Fruit fly (Drosophila melanogaster) whole organism, embryonic: ENCODE data around the gene CG31898.

Experiments
- Asciz ChIP-seq: fragments of 200-800 bp; sonication (Bioruptor generic); optimal IDR thresholded peaks from 2 replicates; lab custom pipeline; 2017; ENCODE audit warnings: missing biosample characterization, mild to moderate bottlenecking, missing genetic modification characterization, missing genetic modification reagents
- CG10209 ChIP-seq: fragments of 200-800 bp; sonication (Bioruptor generic); optimal IDR thresholded peaks from 3 replicates; lab custom pipeline; 2017; ENCODE audit warnings: missing biosample characterization, mild to moderate bottlenecking, missing genetic modification characterization, missing genetic modification reagents
- CG1647 ChIP-seq: fragments of 200-800 bp; sonication (Bioruptor generic); optimal IDR thresholded peaks from 3 replicates; lab custom pipeline; 2016; ENCODE audit warnings: missing biosample characterization, missing genetic modification characterization
- CG17359 ChIP-seq: fragments of 200-800 bp; sonication (Bioruptor generic); optimal IDR thresholded peaks from 3 replicates; lab custom pipeline; 2018; ENCODE audit warnings: missing biosample characterization, mild to moderate bottlenecking, missing genetic modification characterization, moderate library complexity
- CG1832 ChIP-seq: fragments of 200-800 bp; sonication (Bioruptor generic); optimal IDR thresholded peaks from 2 replicates; lab custom pipeline; 2017; ENCODE audit warnings: missing biosample characterization, mild to moderate bottlenecking, missing genetic modification characterization, inconsistent platforms
- CG18764 ChIP-seq: fragments of 200-800 bp; sonication (Bioruptor generic); optimal IDR thresholded peaks from 3 replicates; lab custom pipeline; 2016; ENCODE audit warnings: missing biosample characterization, missing genetic modification characterization
- CG31365 ChIP-seq: fragments of 200-800 bp; sonication (Bioruptor generic); optimal IDR thresholded peaks from 2 replicates; lab custom pipeline; 2018; ENCODE audit warnings: missing biosample characterization, mild to moderate bottlenecking, missing genetic modification characterization
- CG31441 ChIP-seq: fragments of 200-800 bp; sonication (Bioruptor generic); IDR thresholded peaks from 2 replicates; pipeline ENCODE4 v1.3.6; 2022; ENCODE audit warnings: missing biosample characterization, missing genetic modification characterization
- CG3281 ChIP-seq: fragments of 200-800 bp; sonication (Bioruptor generic); optimal IDR thresholded peaks from 3 replicates; lab custom pipeline; 2017; ENCODE audit warnings: missing biosample characterization, mild to moderate bottlenecking, missing genetic modification characterization
- CG43689 ChIP-seq: fragments of 200-800 bp; sonication (Bioruptor generic); IDR thresholded peaks from 2 replicates; pipeline ENCODE4 v1.3.6; 2022; ENCODE audit warnings: missing biosample characterization, missing genetic modification characterization
- CG7357 ChIP-seq: fragments of 200-800 bp; sonication (Bioruptor generic); IDR thresholded peaks from 3 replicates; pipeline ENCODE4 v1.3.6; 2022; ENCODE audit warnings: missing biosample characterization, missing genetic modification characterization
- CoRest ChIP-seq: fragments of 200-800 bp; sonication (Bioruptor generic); optimal IDR thresholded peaks from 3 replicates; lab custom pipeline; 2018; ENCODE audit warnings: missing biosample characterization, mild to moderate bottlenecking, missing genetic modification characterization, moderate library complexity
- D ChIP-seq, 2 experiments: fragments of 200-800 bp in 1 of 2; fragments of >200 bp in 1 of 2; sonication (Bioruptor generic) in 1 of 2; optimal IDR thresholded peaks; 2 replicates in 1 of 2; 3 replicates in 1 of 2; lab custom pipeline; 2017; ENCODE audit warnings: mild to moderate bottlenecking in 1 of 2, missing biosample characterization in 1 of 2, missing genetic modification characterization in 1 of 2, missing genetic modification reagents in 1 of 2
- Doc2 ChIP-seq: fragments of 200-800 bp; sonication (Bioruptor generic); IDR thresholded peaks from 2 replicates; pipeline ENCODE4 v1.3.6; 2022; ENCODE audit warnings: missing biosample characterization, missing genetic modification characterization
- Doc3 ChIP-seq: fragments of 200-800 bp; sonication (Bioruptor generic); IDR thresholded peaks from 3 replicates; pipeline ENCODE4 v1.3.6; 2022; ENCODE audit warnings: missing biosample characterization, missing genetic modification characterization; ENCODE audit not compliant: partially characterized antibody
- Fer2 ChIP-seq: fragments of 200-800 bp; sonication (Bioruptor generic); optimal IDR thresholded peaks from 2 replicates; lab custom pipeline; 2018; ENCODE audit warnings: missing biosample characterization, mild to moderate bottlenecking, missing genetic modification characterization, moderate library complexity
- HLH4C ChIP-seq: fragments of 200-800 bp; sonication (Bioruptor generic); IDR thresholded peaks from 3 replicates; pipeline ENCODE4 v1.3.6; 2022; ENCODE audit warnings: missing biosample characterization, missing genetic modification characterization; ENCODE audit not compliant: partially characterized antibody
- Hr51 ChIP-seq, 2 experiments: fragments of 200-800 bp; sonication (Bioruptor generic); optimal IDR thresholded peaks; 2 replicates in 1 of 2; 3 replicates in 1 of 2; lab custom pipeline; 2016 to 2018; ENCODE audit warnings: missing biosample characterization in 2 of 2, missing genetic modification characterization in 2 of 2, mild to moderate bottlenecking in 1 of 2, moderate library complexity in 1 of 2
- Ravus ChIP-seq: fragments of 200-800 bp; sonication (Bioruptor generic); IDR thresholded peaks from 2 replicates; pipeline ENCODE4 v1.3.6; 2022; ENCODE audit warnings: missing biosample characterization, missing genetic modification characterization
- Six4 ChIP-seq: fragments of 200-800 bp; sonication (Bioruptor generic); optimal IDR thresholded peaks from 2 replicates; lab custom pipeline; 2016; ENCODE audit warnings: missing biosample characterization, missing genetic modification characterization
- Xbp1 ChIP-seq: fragments of 200-800 bp; sonication (Bioruptor generic); optimal IDR thresholded peaks from 3 replicates; lab custom pipeline; 2016; ENCODE audit warnings: missing biosample characterization, mild to moderate bottlenecking, missing genetic modification characterization
- ab ChIP-seq: fragments of 200-800 bp; sonication (Bioruptor generic); optimal IDR thresholded peaks from 2 replicates; lab custom pipeline; 2016; ENCODE audit warnings: missing biosample characterization, missing genetic modification characterization
- ase ChIP-seq: fragments of 200-800 bp; sonication (Bioruptor generic); IDR thresholded peaks from 3 replicates; pipeline ENCODE4 v1.3.6; 2022; ENCODE audit warnings: missing biosample characterization, missing genetic modification characterization
- bcd ChIP-seq: fragments of 200-800 bp; sonication (Bioruptor generic); optimal IDR thresholded peaks from 2 replicates; lab custom pipeline; 2017; ENCODE audit warnings: missing biosample characterization, mild to moderate bottlenecking, missing genetic modification characterization
- bsh ChIP-seq, 2 experiments: fragments of 200-800 bp; sonication (Bioruptor generic); optimal IDR thresholded peaks; 2 replicates each; lab custom pipeline; 2017 to 2018; ENCODE audit warnings: mild to moderate bottlenecking in 2 of 2, missing biosample characterization in 2 of 2, missing genetic modification characterization in 2 of 2, moderate library complexity in 1 of 2
- cas ChIP-seq: fragments of 200-800 bp; sonication (Bioruptor generic); IDR thresholded peaks from 2 replicates; pipeline ENCODE4 v1.3.6; 2022; ENCODE audit warnings: missing biosample characterization, missing genetic modification characterization
- chinmo ChIP-seq: fragments of 200-800 bp; sonication (Bioruptor generic); IDR thresholded peaks from 4 replicates; pipeline ENCODE4 v1.3.6; 2022; ENCODE audit warnings: missing biosample characterization, missing genetic modification characterization; ENCODE audit not compliant: partially characterized antibody
- ci ChIP-seq: fragments of 200-800 bp; sonication (Bioruptor generic); IDR thresholded peaks from 3 replicates; pipeline ENCODE4 v1.3.6; 2022; ENCODE audit warnings: missing biosample characterization, missing genetic modification characterization
- corto ChIP-seq: fragments of 200-800 bp; sonication (Bioruptor generic); optimal IDR thresholded peaks from 2 replicates; lab custom pipeline; 2016; ENCODE audit warnings: missing biosample characterization, mild to moderate bottlenecking, missing genetic modification characterization, moderate library complexity
- dysf ChIP-seq: fragments of 200-800 bp; sonication (Bioruptor generic); IDR thresholded peaks from 3 replicates; pipeline ENCODE4 v1.3.6; 2022; ENCODE audit warnings: missing biosample characterization, missing genetic modification characterization
- fd3F ChIP-seq: fragments of 200-800 bp; sonication (Bioruptor generic); optimal IDR thresholded peaks from 2 replicates; lab custom pipeline; 2018; ENCODE audit warnings: missing biosample characterization, mild to moderate bottlenecking, missing genetic modification characterization, moderate library complexity
- fd64A ChIP-seq: fragments of 200-800 bp; sonication (Bioruptor generic); optimal IDR thresholded peaks from 3 replicates; lab custom pipeline; 2018; ENCODE audit warnings: missing biosample characterization, mild to moderate bottlenecking, missing genetic modification characterization
- gro ChIP-seq: fragments of 200-800 bp; sonication (Bioruptor generic); optimal IDR thresholded peaks from 2 replicates; lab custom pipeline; 2016; ENCODE audit warnings: missing biosample characterization, missing genetic modification characterization
- klu ChIP-seq: fragments of 200-800 bp; sonication (Bioruptor generic); IDR thresholded peaks from 2 replicates; pipeline ENCODE4 v1.3.6; 2022; ENCODE audit warnings: missing biosample characterization, missing genetic modification characterization
- nerfin-2 ChIP-seq: fragments of 200-800 bp; sonication (Bioruptor generic); IDR thresholded peaks from 2 replicates; pipeline ENCODE4 v1.3.6; 2022; ENCODE audit warnings: missing biosample characterization, missing genetic modification characterization; ENCODE audit not compliant: partially characterized antibody
- pan ChIP-seq, 4 experiments: fragments of >200 bp in 3 of 4; fragments of 200-800 bp in 1 of 4; sonication (Bioruptor generic) in 1 of 4; optimal IDR thresholded peaks in 3 of 4; IDR thresholded peaks in 1 of 4; 2 replicates each; pipeline versions ENCODE4 v1.3.6 to Lab custom; 2017 to 2022; ENCODE audit warnings: missing biosample characterization in 2 of 4, missing genetic modification characterization in 2 of 4, mixed read lengths in 1 of 4
- pho ChIP-seq: fragments of 200-800 bp; sonication (Bioruptor generic); optimal IDR thresholded peaks from 2 replicates; lab custom pipeline; 2016; ENCODE audit warnings: missing biosample characterization, missing genetic modification characterization
- pros ChIP-seq: fragments of 200-800 bp; sonication (Bioruptor generic); optimal IDR thresholded peaks from 3 replicates; lab custom pipeline; 2019; ENCODE audit warnings: missing biosample characterization, mild to moderate bottlenecking, missing genetic modification characterization, moderate library complexity
- psq ChIP-seq: fragments of 200-800 bp; sonication (Bioruptor generic); optimal IDR thresholded peaks from 2 replicates; lab custom pipeline; 2017; ENCODE audit warnings: missing biosample characterization, missing genetic modification characterization
- ranshi ChIP-seq: fragments of 200-800 bp; sonication (Bioruptor generic); IDR thresholded peaks from 2 replicates; pipeline ENCODE4 v1.3.6; 2022; ENCODE audit warnings: missing biosample characterization, missing genetic modification characterization
- sima ChIP-seq: fragments of 200-800 bp; sonication (Bioruptor generic); optimal IDR thresholded peaks from 2 replicates; lab custom pipeline; 2016; ENCODE audit warnings: missing biosample characterization, missing genetic modification characterization
- so ChIP-seq: fragments of 200-800 bp; sonication (Bioruptor generic); IDR thresholded peaks from 3 replicates; pipeline ENCODE4 v1.3.6; 2022; ENCODE audit warnings: missing biosample characterization, missing genetic modification characterization
- stwl ChIP-seq: fragments of 200-800 bp; sonication (Bioruptor generic); optimal IDR thresholded peaks from 3 replicates; lab custom pipeline; 2018; ENCODE audit warnings: missing biosample characterization, mild to moderate bottlenecking, missing genetic modification characterization, moderate library complexity
- ttk ChIP-seq: fragments of 200-800 bp; sonication (Bioruptor generic); IDR thresholded peaks from 2 replicates; pipeline ENCODE4 v2.1.2; 2022; ENCODE audit warnings: missing biosample characterization, missing genetic modification characterization
- tx ChIP-seq: fragments of 200-800 bp; sonication (Bioruptor generic); optimal IDR thresholded peaks from 2 replicates; lab custom pipeline; 2016; ENCODE audit warnings: missing biosample characterization, missing genetic modification characterization
- vvl ChIP-seq: fragments of 200-800 bp; sonication (Bioruptor generic); IDR thresholded peaks from 2 replicates; pipeline ENCODE4 v1.3.6; 2022; ENCODE audit warnings: missing biosample characterization, missing genetic modification characterization
- wor ChIP-seq: fragments of 200-800 bp; sonication (Bioruptor generic); IDR thresholded peaks from 2 replicates; pipeline ENCODE4 v1.3.6; 2022; ENCODE audit warnings: missing biosample characterization, missing genetic modification characterization
- zen ChIP-seq: fragments of 200-800 bp; sonication (Bioruptor generic); optimal IDR thresholded peaks from 3 replicates; lab custom pipeline; 2018; ENCODE audit warnings: missing biosample characterization, mild to moderate bottlenecking, missing genetic modification characterization, moderate library complexity
- zfh1 ChIP-seq: fragments of 200-800 bp; sonication (Bioruptor generic); IDR thresholded peaks from 3 replicates; pipeline ENCODE4 v1.3.6; 2022; ENCODE audit warnings: missing biosample characterization, missing genetic modification characterization

Gene CG31898

DNA sequence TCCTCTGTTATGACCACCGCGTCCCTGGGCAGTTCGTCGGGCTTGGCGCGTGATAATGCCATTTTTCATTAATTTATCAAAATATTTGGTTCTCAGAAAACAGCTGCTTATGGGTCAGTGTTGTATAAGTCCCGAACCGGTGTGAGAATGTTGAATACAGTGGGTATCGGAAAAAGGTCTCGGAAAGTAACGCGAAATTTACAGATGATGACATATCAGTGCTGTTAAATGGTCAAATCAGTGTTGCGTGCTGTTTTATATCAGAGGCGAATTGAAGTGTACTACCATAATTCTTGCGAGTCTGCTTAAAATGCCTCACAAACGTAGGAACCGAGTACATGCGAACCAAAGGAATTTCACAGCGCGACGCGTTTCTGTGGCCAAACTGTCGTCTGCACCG is 17.6 kb upstream of the CG31898 start, which contains the start of the genes CG13392 and Rcd4 (continued):
- TF ChIP-seq corto (GFP tag; lab: Kevin White, UChicago) (peak; percentile 38), wor (GFP tag; lab: Robert Waterston, UW) (no peak), CG17359 (peak; percentile 56), pros (no peak), pan (optimal IDR thresholded peaks at IDR 0.05; lab: Kevin White, UChicago) (no peak), pan (GFP tag; optimal IDR thresholded peaks at IDR 0.05 in 1 of 2, IDR thresholded peaks at IDR 0.05 in 1 of 2) (peak in 1 of 2 experiments; percentile 58), HLH4C (GFP tag; lab: Robert Waterston, UW) (peak; percentile 35; the same call in 1 of the 3 replicates), ranshi (peak; percentile 67), zfh1 (GFP tag; lab: Robert Waterston, UW) (peak; percentile 75; the same call in 2 of the 3 replicates), CG31365 (no peak), D (optimal IDR thresholded peaks at IDR 0.05; lab: Kevin White, UChicago) (no peak), D (GFP tag; optimal IDR thresholded peaks at IDR 0.05; lab: Kevin White, UChicago) (no peak), gro (GFP tag; lab: Kevin White, UChicago) (peak; percentile 79), fd3F (GFP tag; lab: Kevin White, UChicago) (peak; percentile 16), ttk (GFP tag; lab: Robert Waterston, UW) (no peak), Six4 (no peak), CG18764 (peak; percentile 70), CG10209 (GFP tag; lab: Kevin White, UChicago) (peak; percentile 57), pho (GFP tag; lab: Kevin White, UChicago) (peak; percentile 79), CG43689 (no peak), CG3281 (GFP tag; lab: Kevin White, UChicago) (peak; percentile 60), ase (GFP tag; lab: Robert Waterston, UW) (no peak), nerfin-2 (GFP tag; lab: Robert Waterston, UW) (peak; percentile 58; the same call in 1 of the 2 replicates), Xbp1 (GFP tag; lab: Kevin White, UChicago) (peak; percentile 65), bsh (GFP tag; optimal IDR thresholded peaks at IDR 0.05; lab: Kevin White, UChicago) (peak in 1 of 2 experiments; percentile 44), Hr51 (GFP tag; optimal IDR thresholded peaks at IDR 0.05; lab: Kevin White, UChicago) (peak; percentile 20 to 76), stwl (tag; lab: Kevin White, UChicago) (peak; percentile 100), Ravus (GFP tag; lab: Robert Waterston, UW) (no peak), CoRest (tag; lab: Kevin White, UChicago) (peak; percentile 55), tx (GFP tag; lab: Kevin White, UChicago) (peak; percentile 67), sima (GFP tag; lab: Kevin White, UChicago) (no peak), vvl (GFP tag; lab: Robert Waterston, UW) (peak; percentile 87), psq (GFP tag; lab: Kevin White, UChicago) (peak; percentile 9), CG1647 (GFP tag; lab: Kevin White, UChicago) (peak; percentile 76), bcd (peak; percentile 46), ci (peak; percentile 68; the same call in 2 of the 3 replicates), fd64A (GFP tag; lab: Kevin White, UChicago) (no peak), CG1832 (GFP tag; lab: Kevin White, UChicago) (no peak), dysf (GFP tag; lab: Robert Waterston, UW) (peak; percentile 72), CG7357 (GFP tag; lab: Robert Waterston, UW) (no peak), Fer2 (peak; percentile 22), zen (peak; percentile 76), klu (GFP tag; lab: Robert Waterston, UW) (peak; percentile 43; the same call in 1 of the 2 replicates), so (GFP tag; lab: Robert Waterston, UW) (no peak), ab (GFP tag; lab: Kevin White, UChicago) (no peak), CG31441 (GFP tag; lab: Robert Waterston, UW) (no peak), Doc2 (GFP tag; lab: Robert Waterston, UW) (no peak), Doc3 (GFP tag; lab: Robert Waterston, UW) (peak; percentile 67; the same call in 1 of the 3 replicates), cas (GFP tag; lab: Robert Waterston, UW) (no peak), chinmo (GFP tag; lab: Robert Waterston, UW) (0 out of 4 replicates have a peak, but pooled peaks have one; percentile 56), Asciz (no peak)
